Worm (Caenorhabditis elegans): ENCODE measurements around the gene ZC21.10.
"Not testable (repeated sequence)": the region's sequence is repeated elsewhere in the genome, so short reads cannot be mapped to it uniquely, and the experiment has no call there.

DNA sequence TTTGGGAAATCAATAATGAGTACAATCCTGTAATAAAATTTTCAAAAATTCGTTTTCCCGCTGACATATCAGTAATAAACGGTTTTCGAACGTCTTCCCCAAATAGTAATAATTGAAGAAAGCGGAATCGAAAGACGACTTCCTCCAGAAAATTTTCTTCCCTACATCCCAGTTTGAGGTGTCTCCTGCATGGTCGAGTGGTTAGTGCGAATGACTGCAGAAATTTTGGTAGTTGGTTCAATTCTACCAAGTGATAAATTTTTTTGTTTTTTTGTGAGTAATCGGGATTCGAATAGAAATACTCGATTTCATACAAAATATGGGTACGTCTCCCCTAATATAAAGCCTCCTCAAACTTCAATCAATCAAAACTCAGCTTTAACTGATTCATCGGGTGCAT is 11.2 kb downstream of the ZC21.10 start:
- TF ChIP-seq snpc-3.4 (tag; optimal IDR thresholded peaks at IDR 0.05); D2030.7 (GFP tag; IDR thresholded peaks at IDR 0.05); nhr-80 (tag; optimal IDR thresholded peaks at IDR 0.05); hrde-1 (tag; optimal IDR thresholded peaks at IDR 0.05; ENCODE audit: borderline replicate concordance); F10E7.11 (tag; optimal IDR thresholded peaks at IDR 0.05); lsl-1 (GFP tag; optimal IDR thresholded peaks at IDR 0.05); ama-1 (optimal IDR thresholded peaks at IDR 0.05); ama-1 (GFP tag; optimal IDR thresholded peaks at IDR 0.05); ceh-91 (GFP tag; IDR thresholded peaks at IDR 0.05): not testable (repeated sequence)

All from whole organism, young adult.